Worm (Caenorhabditis elegans): ENCODE measurements around the gene T05A8.2.

Gene T05A8.2

DNA sequence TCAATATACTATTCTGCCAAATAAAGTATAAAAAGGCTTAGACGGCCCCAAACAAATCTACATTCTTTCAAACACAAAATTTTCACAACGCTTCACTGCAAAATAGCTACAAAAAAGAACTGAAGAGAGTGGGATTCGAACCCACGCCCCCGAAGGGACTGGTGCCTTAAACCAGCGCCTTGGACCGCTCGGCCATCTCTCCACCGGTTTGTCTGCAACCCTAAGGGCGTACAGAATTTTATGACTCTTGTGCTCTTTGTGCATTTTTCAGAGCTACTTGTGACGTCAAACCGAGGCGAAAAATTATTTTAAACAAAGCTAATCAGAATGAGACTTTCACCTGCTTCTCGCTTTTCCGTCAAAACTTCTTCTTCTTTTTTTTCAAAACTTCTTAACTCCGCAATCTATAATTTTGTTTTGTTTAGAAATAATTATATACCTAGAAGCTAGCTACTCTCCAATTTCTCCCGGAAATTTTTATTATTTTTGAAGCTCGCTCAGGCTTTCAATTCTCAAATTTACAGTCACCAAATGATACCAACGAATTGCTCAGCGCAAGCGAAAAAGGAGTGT is 25.4 kb upstream of the T05A8.2 start, which contains the start of gene T05A8.8:
Gene T05A8.8, plus strand, starts transcription at position 523 of the 573 bp plus-strand sequence.
- TF ChIP-seq him-1 (tag; optimal IDR thresholded peaks at IDR 0.05): no peak
- no peak for TF ChIP-seq W03F9.2 (tag; optimal IDR thresholded peaks at IDR 0.05)
- TF ChIP-seq dao-5 (tag; optimal IDR thresholded peaks at IDR 0.05): no peak

- TF ChIP-seq W03F9.2 (tag; optimal IDR thresholded peaks at IDR 0.05) (no peak), him-1 (tag; optimal IDR thresholded peaks at IDR 0.05) (no peak), dao-5 (tag; optimal IDR thresholded peaks at IDR 0.05) (no peak)
Observed at ce11 chrII:2735644-2736043, 24.8 kb upstream of the T05A8.2 start.

DNA sequence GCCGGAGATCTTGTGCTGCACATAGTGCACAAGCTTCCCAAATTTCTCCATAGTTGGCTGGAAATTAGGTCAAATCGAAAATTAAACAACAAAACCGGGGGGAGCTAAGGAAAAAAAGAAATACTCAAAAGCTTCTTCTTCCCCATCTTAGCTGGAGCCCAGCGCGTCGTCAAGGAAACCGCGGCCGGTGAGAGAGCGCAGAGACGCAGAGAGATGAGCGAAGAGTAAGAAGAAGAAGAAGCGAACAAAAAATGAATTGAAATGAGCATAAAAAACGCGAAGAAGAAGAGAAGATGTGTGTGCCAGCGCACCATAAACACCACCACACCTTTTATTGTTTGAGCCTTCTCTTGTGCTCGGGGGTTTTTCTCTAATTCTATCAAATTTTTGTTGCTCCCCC is 24.4 kb upstream of the T05A8.2 start, which contains the start of gene wdr-31:
Gene wdr-31, minus strand, starts transcription at position 101 of the 400 bp plus-strand sequence.
- TF ChIP-seq dao-5 (tag; optimal IDR thresholded peaks at IDR 0.05) (no peak), W03F9.2 (tag; optimal IDR thresholded peaks at IDR 0.05) (no peak), him-1 (tag; optimal IDR thresholded peaks at IDR 0.05) (no peak)

DNA sequence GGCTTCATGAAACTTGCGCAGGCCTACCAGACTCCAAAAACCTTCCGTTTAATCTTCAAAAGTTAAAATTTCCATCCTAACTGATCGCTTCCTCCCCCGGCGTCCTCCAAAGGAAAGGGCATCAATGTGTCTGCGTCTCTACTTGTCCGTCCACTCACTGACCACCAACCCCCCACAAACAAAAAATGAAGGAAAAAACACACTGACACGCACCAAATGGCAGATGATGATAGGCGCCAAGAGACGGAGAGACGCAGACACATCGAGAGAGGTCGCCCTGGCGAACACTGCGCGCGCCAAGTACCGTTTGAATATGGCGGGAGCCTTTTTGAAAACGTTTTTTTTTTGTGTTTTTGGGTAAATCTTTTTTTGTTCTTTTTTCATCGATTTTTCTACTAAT is 23.9 kb upstream of the T05A8.2 start:
- no peak for TF ChIP-seq W03F9.2 (tag; optimal IDR thresholded peaks at IDR 0.05)
- TF ChIP-seq him-1 (tag; optimal IDR thresholded peaks at IDR 0.05): no peak
- TF ChIP-seq dao-5 (tag; optimal IDR thresholded peaks at IDR 0.05): no peak

DNA sequence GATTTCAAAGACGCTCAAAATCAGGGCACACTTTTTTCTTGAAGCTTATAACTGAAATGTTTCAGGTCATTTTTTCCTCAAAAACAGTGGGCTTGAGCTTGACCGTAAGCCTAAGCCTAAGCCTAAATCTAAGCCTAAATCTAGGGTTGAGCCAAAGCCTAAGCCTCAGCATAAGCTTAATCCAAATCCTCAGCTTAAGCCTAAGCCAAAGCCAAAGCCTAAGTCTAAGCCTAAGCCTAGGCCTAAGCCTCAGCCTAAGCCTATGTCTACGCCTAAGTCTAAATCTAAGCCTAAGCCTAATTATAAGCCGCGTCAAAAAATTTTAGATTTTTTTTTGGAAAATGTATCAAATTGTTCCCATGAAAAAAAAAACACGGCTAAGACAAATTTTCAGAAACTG is 23.4 kb upstream of the T05A8.2 start:
- TF ChIP-seq W03F9.2 (tag; optimal IDR thresholded peaks at IDR 0.05): no peak

ce11 chrII:2730647-2731046 is 19.8 kb upstream of the T05A8.2 start:
- TF ChIP-seq W03F9.2 (tag; optimal IDR thresholded peaks at IDR 0.05) (no peak), dao-5 (tag; optimal IDR thresholded peaks at IDR 0.05) (no peak), him-1 (tag; optimal IDR thresholded peaks at IDR 0.05) (no peak)

DNA sequence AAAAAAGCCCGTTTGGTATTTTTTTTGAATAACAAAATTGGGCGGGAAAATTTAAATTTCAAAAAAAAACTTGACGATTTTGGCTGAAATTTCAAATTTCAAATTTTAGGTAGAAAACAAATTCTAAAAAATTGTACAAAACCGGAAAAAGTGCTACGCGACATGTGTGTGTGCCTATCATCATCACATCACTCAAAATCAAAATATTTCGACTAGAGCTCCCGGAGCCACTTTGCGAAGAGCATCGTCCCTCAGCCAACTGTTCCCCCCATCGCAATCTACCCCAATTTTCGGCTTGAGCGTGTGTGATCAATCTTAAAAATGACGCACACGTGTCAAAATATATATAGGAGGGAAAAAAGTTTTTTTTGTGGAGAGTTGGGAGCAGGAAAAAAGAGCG is 16.0 kb upstream of the T05A8.2 start:
- no peak for TF ChIP-seq W03F9.2 (tag; optimal IDR thresholded peaks at IDR 0.05)
- no peak for TF ChIP-seq him-1 (tag; optimal IDR thresholded peaks at IDR 0.05)
- no peak for TF ChIP-seq dao-5 (tag; optimal IDR thresholded peaks at IDR 0.05)

DNA sequence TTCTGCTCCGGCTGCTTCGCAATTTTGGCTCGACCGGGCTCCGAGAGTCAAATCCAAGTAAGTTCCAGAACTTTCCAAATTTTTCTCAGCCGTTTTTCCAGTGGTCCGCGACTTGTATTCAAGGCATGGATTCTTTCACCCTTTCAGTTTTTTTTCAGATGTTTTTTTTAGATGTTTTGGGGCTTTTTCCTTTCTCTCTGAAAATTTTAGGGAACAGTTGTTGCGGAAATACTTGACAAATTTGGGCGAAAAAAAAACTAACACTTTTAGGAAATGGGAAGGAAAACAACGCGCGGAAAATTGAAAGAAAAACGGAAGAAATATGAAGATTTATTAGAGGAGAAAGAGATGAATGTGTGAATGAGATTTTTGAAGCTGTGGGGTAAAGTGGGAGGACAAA is 14.7 kb upstream of the T05A8.2 start, which contains the start of the genes T05A8.11 and nep-2:
Gene T05A8.11, minus strand, starts transcription at position 101 of the 400 bp plus-strand sequence.
Gene nep-2, minus strand, starts transcription at position 192 of the 400 bp plus-strand sequence.
- TF ChIP-seq him-1 (tag; optimal IDR thresholded peaks at IDR 0.05) (no peak), W03F9.2 (tag; optimal IDR thresholded peaks at IDR 0.05) (no peak), dao-5 (tag; optimal IDR thresholded peaks at IDR 0.05) (no peak)

DNA sequence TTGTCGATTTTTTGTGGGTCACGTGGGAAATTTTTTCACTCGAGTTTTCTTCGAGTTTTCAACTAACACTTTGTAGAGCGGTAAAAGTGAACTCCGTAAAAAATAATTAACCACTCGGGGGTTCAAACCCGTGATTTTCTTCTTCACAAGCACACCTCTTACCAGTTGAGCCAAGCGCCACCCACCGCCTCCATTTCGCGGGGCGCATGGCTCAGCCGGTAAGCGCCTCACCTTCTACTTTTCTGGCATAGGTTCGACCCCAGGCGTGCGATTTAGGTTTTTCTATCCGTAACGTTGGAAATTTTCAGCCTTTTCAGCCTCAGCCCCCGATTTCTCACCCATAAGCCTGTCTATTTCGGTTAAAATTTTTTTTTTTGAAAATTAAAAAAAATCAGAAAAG is 11.2 kb upstream of the T05A8.2 start:
- no peak for TF ChIP-seq him-1 (tag; optimal IDR thresholded peaks at IDR 0.05)
- no peak for TF ChIP-seq W03F9.2 (tag; optimal IDR thresholded peaks at IDR 0.05)
- no peak for TF ChIP-seq dao-5 (tag; optimal IDR thresholded peaks at IDR 0.05)

DNA sequence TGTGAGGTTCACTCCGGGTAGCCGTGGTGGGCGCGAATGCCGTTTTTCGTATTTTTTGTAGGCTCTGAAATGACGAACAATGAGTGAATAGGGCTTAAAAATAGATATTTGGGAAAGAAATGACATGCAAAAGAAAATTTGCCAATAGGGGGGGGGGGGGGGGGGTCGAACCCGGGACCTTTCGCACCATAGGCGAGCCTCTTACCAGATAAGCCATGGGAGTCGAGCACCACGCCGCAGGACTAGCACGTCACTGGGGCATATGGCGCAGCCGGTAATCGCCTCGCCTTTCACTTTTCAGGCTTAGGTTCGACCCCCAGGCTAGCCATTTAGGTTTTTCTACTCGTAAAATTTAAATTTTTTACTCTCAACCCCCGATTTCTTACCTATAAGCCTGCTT is 8.4 kb upstream of the T05A8.2 start:
- TF ChIP-seq W03F9.2 (tag; optimal IDR thresholded peaks at IDR 0.05) (no peak), dao-5 (tag; optimal IDR thresholded peaks at IDR 0.05) (no peak), him-1 (tag; optimal IDR thresholded peaks at IDR 0.05) (no peak)

DNA sequence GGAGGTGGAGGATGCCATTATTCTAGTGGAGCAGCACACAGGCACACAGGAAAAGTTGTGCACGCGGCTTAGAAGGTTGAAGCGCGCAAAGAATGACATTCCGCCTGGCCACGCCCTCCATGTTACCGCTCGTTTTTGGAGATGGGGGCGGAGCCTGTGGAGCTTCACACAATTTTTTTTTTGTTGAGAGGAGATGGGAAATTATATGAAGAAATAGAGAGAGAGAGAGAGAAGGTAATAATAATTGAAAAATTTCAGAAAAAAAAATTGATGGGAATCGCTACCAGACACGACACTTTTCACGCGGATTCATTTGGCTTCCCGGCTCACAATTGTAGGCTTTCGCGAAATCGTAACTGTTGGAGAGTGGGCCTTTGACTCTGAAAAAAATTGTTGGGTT is 6.5 kb upstream of the T05A8.2 start, which contains the start of gene T05A8.3:
Gene T05A8.3, minus strand, starts transcription at position 101 of the 400 bp plus-strand sequence.
- no peak for TF ChIP-seq him-1 (tag; optimal IDR thresholded peaks at IDR 0.05)
- TF ChIP-seq dao-5 (tag; optimal IDR thresholded peaks at IDR 0.05): no peak
- no peak for TF ChIP-seq W03F9.2 (tag; optimal IDR thresholded peaks at IDR 0.05)

ce11 chrII:2709942-2710341 is 877 bp downstream of the T05A8.2 start, which contains the start of gene T05A8.1:
TSS of gene T05A8.1 (minus strand) at chrII:2710042.
- TF ChIP-seq W03F9.2 (tag; optimal IDR thresholded peaks at IDR 0.05): no peak
- no peak for TF ChIP-seq him-1 (tag; optimal IDR thresholded peaks at IDR 0.05)
- no peak for TF ChIP-seq dao-5 (tag; optimal IDR thresholded peaks at IDR 0.05)

DNA sequence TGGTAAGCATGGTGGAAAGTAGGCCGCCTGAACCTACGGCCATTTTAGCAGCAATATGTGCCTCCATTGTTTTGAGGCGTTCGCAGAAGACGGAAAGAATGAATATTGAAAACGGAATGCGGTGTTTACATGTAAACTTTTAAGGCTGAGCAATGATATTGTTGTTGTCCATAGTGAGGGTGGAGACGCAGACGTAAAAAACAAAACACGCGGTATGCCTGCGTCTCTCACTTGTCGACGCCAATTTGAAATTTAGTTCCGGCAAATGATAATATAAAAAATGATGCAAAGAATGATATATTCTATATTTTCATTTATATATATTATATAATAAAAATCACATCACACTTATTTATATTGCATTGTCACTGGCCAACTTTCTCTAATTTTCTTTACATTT is 2.9 kb downstream of the T05A8.2 start, which contains the start of gene Y47G7B.2:
Gene Y47G7B.2, minus strand, starts transcription at position 143 of the 400 bp plus-strand sequence.
- no peak for TF ChIP-seq W03F9.2 (tag; optimal IDR thresholded peaks at IDR 0.05)
- TF ChIP-seq him-1 (tag; optimal IDR thresholded peaks at IDR 0.05): no peak
- TF ChIP-seq dao-5 (tag; optimal IDR thresholded peaks at IDR 0.05): no peak

DNA sequence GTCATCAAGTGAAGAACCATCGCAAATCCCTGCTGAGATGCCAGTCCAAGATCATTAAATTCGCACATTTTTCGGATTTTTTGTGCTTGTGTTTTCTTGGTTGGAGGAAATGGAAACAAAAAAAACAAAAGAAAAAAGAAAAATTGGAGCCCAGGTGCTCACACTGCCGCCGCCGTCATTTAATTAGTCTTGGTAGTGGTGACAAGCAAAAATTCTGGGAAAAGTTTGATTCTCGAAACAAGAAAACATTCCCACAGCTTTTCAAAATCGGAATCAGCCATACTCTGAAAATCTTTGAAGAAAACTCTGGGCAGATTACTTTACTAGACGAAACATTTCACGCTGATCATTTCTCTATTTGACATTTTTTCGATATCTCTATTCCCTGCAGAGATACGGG is 5.6 kb downstream of the T05A8.2 start, which contains the start of gene srh-128:
Gene srh-128, minus strand, starts transcription at position 101 of the 400 bp plus-strand sequence.
- no peak for TF ChIP-seq W03F9.2 (tag; optimal IDR thresholded peaks at IDR 0.05)
- TF ChIP-seq dao-5 (tag; optimal IDR thresholded peaks at IDR 0.05): no peak
- no peak for TF ChIP-seq him-1 (tag; optimal IDR thresholded peaks at IDR 0.05)

DNA sequence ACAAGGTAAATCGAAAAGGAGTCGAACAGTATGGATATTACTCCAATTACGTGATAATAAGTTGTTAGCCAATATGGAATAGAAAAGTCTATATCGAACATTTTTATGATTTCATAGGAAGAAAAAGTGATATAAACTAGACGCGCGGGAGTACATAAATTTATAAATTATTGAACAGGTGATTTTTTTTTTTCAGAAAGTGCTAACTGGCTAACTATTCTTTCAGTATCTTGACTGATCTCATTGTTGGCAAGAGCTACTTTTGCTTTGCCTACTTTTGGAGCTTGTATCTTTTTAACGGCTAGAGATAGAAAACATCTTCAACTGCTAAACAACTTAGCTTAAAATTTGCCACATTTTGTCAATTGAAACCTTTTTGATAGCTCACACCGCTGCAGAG is 8.1 kb downstream of the T05A8.2 start, which contains the start of gene sri-60:
Gene sri-60, minus strand, starts transcription at position 101 of the 400 bp plus-strand sequence.
- no peak for TF ChIP-seq W03F9.2 (tag; optimal IDR thresholded peaks at IDR 0.05)
- no peak for TF ChIP-seq him-1 (tag; optimal IDR thresholded peaks at IDR 0.05)
- no peak for TF ChIP-seq dao-5 (tag; optimal IDR thresholded peaks at IDR 0.05)

All from whole organism, L4/young adult.